Fruit fly (Drosophila melanogaster): Measurements from ENCODE around the gene mRpL2.

The mRpL2 gene

dm6 chr3L:11084557-11085231, 36.0 kb upstream of the mRpL2 start:
- TF ChIP-seq CG32006 (GFP tag; optimal IDR thresholded peaks at IDR 0.05) (peak; percentile 99), CG11762 (GFP tag; optimal IDR thresholded peaks at IDR 0.05; ENCODE audit: insufficient read depth) (peak; percentile 97), CG8319 (GFP tag; optimal IDR thresholded peaks at IDR 0.05) (peak; percentile 85), CG6792 (GFP tag; optimal IDR thresholded peaks at IDR 0.05) (peak; percentile 94), CG10631 (GFP tag; optimal IDR thresholded peaks at IDR 0.05) (peak; percentile 98), dac (GFP tag; optimal IDR thresholded peaks at IDR 0.05) (peak; percentile 94), CG31627 (GFP tag; optimal IDR thresholded peaks at IDR 0.05) (peak; percentile 87), svp (GFP tag) (no peak), CG6163 (GFP tag; IDR thresholded peaks at IDR 0.05) (peak; percentile 99), CG34406 (GFP tag; optimal IDR thresholded peaks at IDR 0.05) (peak; percentile 94), net (GFP tag; optimal IDR thresholded peaks at IDR 0.05) (peak; percentile 99), CG10669 (GFP tag; optimal IDR thresholded peaks at IDR 0.05) (peak; percentile 96), achi (GFP tag; optimal IDR thresholded peaks at IDR 0.05) (peak; percentile 98), CG3919 (GFP tag; optimal IDR thresholded peaks at IDR 0.05) (peak; percentile 98), CG1621 (tag; optimal IDR thresholded peaks at IDR 0.05) (peak; percentile 93), dsx (GFP tag; optimal IDR thresholded peaks at IDR 0.05; ENCODE audit: poor library complexity, severe bottlenecking) (peak; percentile 96), CG8632 (GFP tag; optimal IDR thresholded peaks at IDR 0.05) (peak; percentile 93), ss (GFP tag; optimal IDR thresholded peaks at IDR 0.05) (peak; percentile 95 to 97), Met (GFP tag; optimal IDR thresholded peaks at IDR 0.05) (no peak), cyc (GFP tag; optimal IDR thresholded peaks at IDR 0.05) (peak; percentile 90), vri (GFP tag; optimal IDR thresholded peaks at IDR 0.05) (peak; percentile 63), eg (GFP tag; IDR thresholded peaks at IDR 0.05) (peak; percentile 100), CG4318 (GFP tag; optimal IDR thresholded peaks at IDR 0.05) (peak; percentile 96), CG6276 (GFP tag; optimal IDR thresholded peaks at IDR 0.05) (peak; percentile 99), Lpt (GFP tag; optimal IDR thresholded peaks at IDR 0.05) (peak; percentile 99), salr (GFP tag; optimal IDR thresholded peaks at IDR 0.05) (peak; percentile 94 to 99), Sox15 (GFP tag; optimal IDR thresholded peaks at IDR 0.05) (peak; percentile 80), pdm3 (GFP tag; optimal IDR thresholded peaks at IDR 0.05) (peak; percentile 98), OdsH (GFP tag; optimal IDR thresholded peaks at IDR 0.05) (peak; percentile 98), fkh (GFP tag; optimal IDR thresholded peaks at IDR 0.05) (peak; percentile 95), Sox14 (GFP tag; optimal IDR thresholded peaks at IDR 0.05) (peak; percentile 98), lz (GFP tag; optimal IDR thresholded peaks at IDR 0.05) (peak; percentile 88), CG16779 (tag; optimal IDR thresholded peaks at IDR 0.05) (peak; percentile 95), Hr39 (GFP tag; optimal IDR thresholded peaks at IDR 0.05) (no peak), fd59A (GFP tag; optimal IDR thresholded peaks at IDR 0.05) (peak; percentile 96), spab (GFP tag; optimal IDR thresholded peaks at IDR 0.05) (peak; percentile 95), Eip75B (GFP tag; optimal IDR thresholded peaks at IDR 0.05) (peak; percentile 99), CG6808 (GFP tag; optimal IDR thresholded peaks at IDR 0.05) (peak; percentile 93), Eip78C (GFP tag) (peak; percentile 100), Blimp-1 (GFP tag; optimal IDR thresholded peaks at IDR 0.05) (peak; percentile 68), CG9139 (GFP tag; optimal IDR thresholded peaks at IDR 0.05) (peak; percentile 93), CG6854 (GFP tag; optimal IDR thresholded peaks at IDR 0.05) (peak; percentile 66), CG15336 (GFP tag; IDR thresholded peaks at IDR 0.05) (peak; percentile 100), Gug (GFP tag; IDR thresholded peaks at IDR 0.05) (peak; percentile 99), CG11294 (GFP tag; IDR thresholded peaks at IDR 0.05) (peak; percentile 99), Eip93F (GFP tag; optimal IDR thresholded peaks at IDR 0.05) (no peak), acj6 (GFP tag; optimal IDR thresholded peaks at IDR 0.05) (peak; percentile 97), fd85E (GFP tag; optimal IDR thresholded peaks at IDR 0.05) (peak; percentile 83), Ets96B (tag; optimal IDR thresholded peaks at IDR 0.05) (peak; percentile 97), CG7368 (GFP tag; optimal IDR thresholded peaks at IDR 0.05) (peak; percentile 96), CG11902 (GFP tag; optimal IDR thresholded peaks at IDR 0.05) (peak; percentile 83)

Data from whole organism, prepupa.